Worm (Caenorhabditis elegans) whole organism, young adult: ENCODE data around the gene srx-28.

ENCODE experiments used
- egl-44 ChIP-seq: fragments of 200-800 bp; sonication (Bioruptor generic); IDR thresholded peaks from 2 replicates; pipeline ENCODE4 v1.3.6; 2022; ENCODE audit warnings: missing genetic modification reagents, missing genetic modification characterization, missing compliant biosample characterization
- lag-1 ChIP-seq: fragments of 200-800 bp; sonication (Bioruptor generic); IDR thresholded peaks from 2 replicates; pipeline ENCODE4 v1.3.6; 2022; ENCODE audit warnings: missing genetic modification reagents, missing genetic modification characterization, missing compliant biosample characterization
- madf-6 ChIP-seq: fragments of 200-800 bp; sonication (Bioruptor generic); IDR thresholded peaks from 2 replicates; pipeline ENCODE4 v1.3.6; 2022; ENCODE audit warnings: missing genetic modification reagents, missing genetic modification characterization, missing compliant biosample characterization
- pha-4 ChIP-seq: fragments of 150-350 bp; sonication (generic microtip); optimal IDR thresholded peaks from 2 replicates; lab custom pipeline; 2014; ENCODE audit warnings: missing biosample characterization, missing genetic modification reagents, missing genetic modification characterization

ce11 chrV:2706379-2706778 lies 50.7 kb downstream of the srx-28 start:
- TF ChIP-seq madf-6 (GFP tag; lab: Robert Waterston, UW) (no peak), pha-4 (tag; lab: Kevin White, UChicago) (no peak), lag-1 (GFP tag; lab: Robert Waterston, UW) (no peak), egl-44 (no peak)
